Worm (Caenorhabditis elegans) whole organism, L4/young adult: Measurements from ENCODE around the gene pqn-70.

Source experiments
- W03F9.2 ChIP-seq: fragments of 150-350 bp; optimal IDR thresholded peaks from 2 replicates; lab custom pipeline; 2014; ENCODE audit warnings: missing biosample characterization, missing genetic modification characterization
- dao-5 ChIP-seq: sonication (generic microtip); optimal IDR thresholded peaks from 2 replicates; lab custom pipeline; 2016; ENCODE audit warnings: missing genotype, missing genetic modification characterization, moderate library complexity, missing compliant biosample characterization

DNA sequence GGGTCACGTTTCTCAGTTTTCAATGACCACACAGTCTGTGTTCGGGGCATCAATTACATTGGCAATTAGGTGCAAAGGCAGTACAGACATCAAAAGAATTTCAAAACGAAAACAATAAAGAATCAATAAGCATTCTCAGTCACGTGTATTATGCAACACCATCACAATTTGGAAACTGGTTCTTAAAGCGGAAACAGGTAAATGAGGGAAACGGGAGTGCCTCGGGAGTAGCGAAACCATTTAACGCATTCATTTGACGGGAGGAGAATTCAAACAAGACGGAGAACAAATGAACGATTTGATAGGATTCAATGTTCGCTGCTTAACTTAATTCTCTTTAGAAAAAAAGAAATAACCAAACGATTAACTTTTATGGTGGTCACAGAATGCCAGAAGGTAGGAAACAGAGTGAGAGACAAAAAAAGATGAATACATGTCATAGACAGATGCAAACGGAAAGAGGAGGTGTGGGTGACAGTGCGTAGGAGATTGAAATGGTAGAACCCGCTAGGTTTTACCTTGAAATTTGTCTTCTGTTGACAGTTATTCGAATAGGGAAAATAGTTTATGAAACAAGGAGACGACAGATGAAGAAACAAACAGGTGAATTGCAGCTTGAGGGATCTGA lies 31.8 kb downstream of the pqn-70 start:
- no peak for TF ChIP-seq dao-5 (tag; lab: Kevin White, UChicago)
- no peak for TF ChIP-seq W03F9.2
